Worm (Caenorhabditis elegans): Measurements from ENCODE around the gene T10D4.14.

ce11 chrII:3198998-3199397, 47.5 kb upstream of the T10D4.14 start, which contains the start of gene sri-51:
- TF ChIP-seq him-1 (tag; optimal IDR thresholded peaks at IDR 0.05) (no peak), dao-5 (tag; optimal IDR thresholded peaks at IDR 0.05) (no peak)
